Worm (Caenorhabditis elegans) whole organism, midembryonic: Measurements from ENCODE around the gene T02D1.7.

Experiments
- T22C8.4 ChIP-seq: fragments of 200-800 bp; sonication (Bioruptor generic); IDR thresholded peaks from 2 replicates; pipeline ENCODE4 v1.3.6; 2022; ENCODE audit warnings: missing genetic modification characterization, missing compliant biosample characterization
- med-1 ChIP-seq: sonication (generic microtip); optimal IDR thresholded peaks from 2 replicates; lab custom pipeline; 2017; ENCODE audit warnings: missing genetic modification characterization, mild to moderate bottlenecking, missing compliant biosample characterization, antibody characterized with exemption, missing genetic modification reagents; ENCODE audit not compliant: insufficient read depth
- ref-1 ChIP-seq: fragments of 200-800 bp; sonication (Bioruptor generic); conservative IDR thresholded peaks from 2 replicates; pipeline ENCODE4 v1.3.6; 2022; ENCODE audit warnings: missing genetic modification reagents, missing genetic modification characterization, missing compliant biosample characterization
- ztf-29 ChIP-seq: fragments of 200-800 bp; sonication (Bioruptor generic); IDR thresholded peaks from 2 replicates; pipeline ENCODE4 v1.3.6; 2022; ENCODE audit warnings: missing genetic modification reagents, missing genetic modification characterization, missing compliant biosample characterization

DNA sequence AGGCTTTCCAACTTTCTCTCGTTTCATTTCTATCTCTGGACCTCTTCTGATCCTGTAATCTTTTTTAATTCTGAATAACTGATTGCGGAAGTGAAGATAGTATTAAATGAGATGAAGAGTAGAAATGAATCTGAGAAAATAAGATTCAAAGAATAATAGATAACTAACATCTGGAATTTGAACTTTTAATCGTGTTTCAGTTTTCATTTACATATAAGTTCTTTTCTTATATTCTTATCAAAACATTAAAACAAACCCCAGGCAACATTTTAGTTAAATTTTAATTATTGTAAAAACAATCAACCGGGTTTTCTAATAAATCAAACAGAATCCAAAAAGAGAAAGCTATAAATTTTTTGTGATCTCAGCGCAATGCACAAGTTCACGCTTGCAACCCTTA, 46.3 kb upstream of the T02D1.7 start:
- no peak for TF ChIP-seq med-1 (GFP tag; lab: Kevin White, UChicago)
- no peak for TF ChIP-seq ztf-29 (GFP tag; lab: Robert Waterston, UW)
- TF ChIP-seq T22C8.4 (GFP tag; lab: Robert Waterston, UW): no peak
- TF ChIP-seq ref-1 (GFP tag; lab: Robert Waterston, UW): no peak
